Worm (Caenorhabditis elegans) whole organism, early embryonic: Measurements from ENCODE around the gene dhs-22.

ENCODE experiments used
- B0310.2 ChIP-seq: sonication (generic microtip); optimal IDR thresholded peaks from 2 replicates; lab custom pipeline; 2016; ENCODE audit warnings: mild to moderate bottlenecking, missing genetic modification characterization, missing compliant biosample characterization
- ama-1 ChIP-seq: fragments of 150-350 bp; optimal IDR thresholded peaks from 2 replicates; lab custom pipeline; 2014
- ceh-13 ChIP-seq: fragments of 200-800 bp; sonication (Bioruptor generic); optimal IDR thresholded peaks from 2 replicates; lab custom pipeline; 2018; ENCODE audit warnings: mild to moderate bottlenecking, missing genetic modification characterization, missing compliant biosample characterization
- flt-1 ChIP-seq: fragments of 200-800 bp; sonication (Bioruptor generic); IDR thresholded peaks from 2 replicates; pipeline ENCODE4 v1.3.6; 2022; ENCODE audit warnings: missing genetic modification characterization, missing compliant biosample characterization
- hmbx-1 ChIP-seq: sonication (generic microtip); optimal IDR thresholded peaks from 2 replicates; lab custom pipeline; 2016; ENCODE audit warnings: mild to moderate bottlenecking, missing genetic modification characterization, missing compliant biosample characterization
- hmg-4 ChIP-seq: fragments of 200-800 bp; sonication (Bioruptor generic); optimal IDR thresholded peaks from 2 replicates; lab custom pipeline; 2018; ENCODE audit warnings: mild to moderate bottlenecking, missing genetic modification characterization, missing compliant biosample characterization
- tbx-11 ChIP-seq: fragments of 200-800 bp; sonication (Bioruptor generic); IDR thresholded peaks from 2 replicates; pipeline ENCODE4 v1.3.6; 2022; ENCODE audit warnings: missing genetic modification characterization, missing compliant biosample characterization

ce11 chrV:14414964-14415564, 6.2 kb downstream of the dhs-22 start, which contains the start of the genes nxf-1 and C15H11.11:
- no peak for TF ChIP-seq B0310.2
- TF ChIP-seq ama-1 (lab: Kevin White, UChicago) = no peak
- no peak for TF ChIP-seq hmbx-1 (tag; lab: Kevin White, UChicago)
- TF ChIP-seq tbx-11 (GFP tag; lab: Robert Waterston, UW) = no peak
- no peak for TF ChIP-seq flt-1 (GFP tag; lab: Robert Waterston, UW)
- no peak for TF ChIP-seq ceh-13
- TF ChIP-seq hmg-4 (GFP tag; lab: Kevin White, UChicago) = no peak
